Worm (Caenorhabditis elegans) whole organism, L2 larva: ENCODE measurements around the gene hsp-110.

Source experiments
- egl-27 ChIP-seq: sonication (generic microtip); optimal IDR thresholded peaks from 3 replicates; lab custom pipeline; 2017; ENCODE audit warnings: missing biosample characterization, missing genetic modification reagents, missing genetic modification characterization
- snpc-4 ChIP-seq: fragments of 150-350 bp; optimal IDR thresholded peaks from 2 replicates; lab custom pipeline; 2014; ENCODE audit warnings: missing biosample characterization, missing genetic modification characterization
- zag-1 ChIP-seq: fragments of 150-350 bp; optimal IDR thresholded peaks from 2 replicates; lab custom pipeline; 2014; ENCODE audit warnings: missing biosample characterization, missing genetic modification characterization

- TF ChIP-seq snpc-4 (tag; lab: Kevin White, UChicago) (no peak), egl-27 (tag; lab: Kevin White, UChicago) (no peak), zag-1 (tag; lab: Kevin White, UChicago) (no peak)
Observed at ce11 chrIII:8429497-8429896, 17.2 kb downstream of the hsp-110 start.
